Fruit fly (Drosophila melanogaster) whole organism, embryonic: ENCODE data around the gene Fst.

Experiments used
- B-H1 ChIP-seq: fragments of 200-800 bp; sonication (Bioruptor generic); IDR thresholded peaks from 3 replicates; pipeline ENCODE4 v1.3.6; 2022; ENCODE audit warnings: missing biosample characterization, missing genetic modification characterization
- CG12236 ChIP-seq: fragments of 200-800 bp; sonication (Bioruptor generic); optimal IDR thresholded peaks from 2 replicates; lab custom pipeline; 2016; ENCODE audit warnings: missing biosample characterization, missing genetic modification characterization
- CG15601 ChIP-seq: fragments of 200-800 bp; sonication (Bioruptor generic); optimal IDR thresholded peaks from 3 replicates; lab custom pipeline; 2019; ENCODE audit warnings: missing biosample characterization, mild to moderate bottlenecking, missing genetic modification characterization, moderate library complexity
- CG18011 ChIP-seq: fragments of 200-800 bp; sonication (Bioruptor generic); optimal IDR thresholded peaks from 2 replicates; lab custom pipeline; 2017; ENCODE audit warnings: missing biosample characterization, missing genetic modification characterization, mild to moderate bottlenecking, moderate library complexity, missing genotype
- CG18476 ChIP-seq: fragments of 200-800 bp; sonication (Bioruptor generic); optimal IDR thresholded peaks from 2 replicates; lab custom pipeline; 2016; ENCODE audit warnings: missing biosample characterization, mild to moderate bottlenecking, missing genetic modification characterization
- CG6654 ChIP-seq: fragments of 200-800 bp; sonication (Bioruptor generic); optimal IDR thresholded peaks from 2 replicates; lab custom pipeline; 2017; ENCODE audit warnings: missing biosample characterization, mild to moderate bottlenecking, missing genetic modification characterization
- CG7839 ChIP-seq: fragments of 200-800 bp; sonication (Bioruptor generic); optimal IDR thresholded peaks from 3 replicates; lab custom pipeline; 2018; ENCODE audit warnings: missing biosample characterization, mild to moderate bottlenecking, missing genetic modification characterization, moderate library complexity
- CG8359 ChIP-seq: fragments of 200-800 bp; sonication (Bioruptor generic); optimal IDR thresholded peaks from 2 replicates; lab custom pipeline; 2017; ENCODE audit warnings: missing biosample characterization, mild to moderate bottlenecking, missing genetic modification characterization, borderline replicate concordance
- CG9727 ChIP-seq: fragments of 200-800 bp; sonication (Bioruptor generic); optimal IDR thresholded peaks from 3 replicates; lab custom pipeline; 2017; ENCODE audit warnings: missing biosample characterization, mild to moderate bottlenecking, missing genetic modification characterization
- CG9797 ChIP-seq: fragments of 200-800 bp; sonication (Bioruptor generic); optimal IDR thresholded peaks from 3 replicates; lab custom pipeline; 2018; ENCODE audit warnings: missing biosample characterization, mild to moderate bottlenecking, missing genetic modification characterization
- CG9932 ChIP-seq: fragments of 200-800 bp; sonication (Bioruptor generic); IDR thresholded peaks from 2 replicates; pipeline ENCODE4 v1.3.6; 2022; ENCODE audit warnings: missing biosample characterization, missing genetic modification characterization
- Chrac-16 ChIP-seq: fragments of 200-800 bp; sonication (Bioruptor generic); optimal IDR thresholded peaks from 3 replicates; lab custom pipeline; 2016; ENCODE audit warnings: missing biosample characterization, missing genetic modification characterization
- CoRest ChIP-seq: fragments of 200-800 bp; sonication (Bioruptor generic); optimal IDR thresholded peaks from 3 replicates; lab custom pipeline; 2018; ENCODE audit warnings: missing biosample characterization, mild to moderate bottlenecking, missing genetic modification characterization, moderate library complexity
- D19B ChIP-seq: fragments of 200-800 bp; sonication (Bioruptor generic); optimal IDR thresholded peaks from 2 replicates; lab custom pipeline; 2017; ENCODE audit warnings: missing biosample characterization, mild to moderate bottlenecking, missing genetic modification characterization
- Dbx ChIP-seq: fragments of 200-800 bp; sonication (Bioruptor generic); IDR thresholded peaks from 3 replicates; pipeline ENCODE4 v1.3.6; 2022; ENCODE audit warnings: missing biosample characterization, missing genetic modification characterization
- Doc2 ChIP-seq: fragments of 200-800 bp; sonication (Bioruptor generic); IDR thresholded peaks from 2 replicates; pipeline ENCODE4 v1.3.6; 2022; ENCODE audit warnings: missing biosample characterization, missing genetic modification characterization
- ERR ChIP-seq: fragments of 200-800 bp; sonication (Bioruptor generic); optimal IDR thresholded peaks from 2 replicates; lab custom pipeline; 2016; ENCODE audit warnings: missing biosample characterization, missing genetic modification characterization
- Ets65A ChIP-seq: fragments of 200-800 bp; sonication (Bioruptor generic); peaks from one replicate; lab custom pipeline; 2016; ENCODE audit warnings: missing biosample characterization, missing genetic modification characterization
- HLH3B ChIP-seq: fragments of 200-800 bp; sonication (Bioruptor generic); IDR thresholded peaks from 2 replicates; pipeline ENCODE4 v1.3.6; 2022; ENCODE audit warnings: missing biosample characterization, missing genetic modification characterization
- Hmx ChIP-seq: fragments of 200-800 bp; sonication (Bioruptor generic); optimal IDR thresholded peaks from 2 replicates; lab custom pipeline; 2016; ENCODE audit warnings: missing biosample characterization, missing genetic modification characterization
- Hr78 ChIP-seq, 2 experiments: fragments of 200-800 bp in 1 of 2; fragments of >200 bp in 1 of 2; sonication (Bioruptor generic) in 1 of 2; optimal IDR thresholded peaks; 2 replicates each; lab custom pipeline; 2017 to 2019; ENCODE audit warnings: missing biosample characterization in 2 of 2, missing genetic modification characterization in 2 of 2, mild to moderate bottlenecking in 1 of 2, moderate library complexity in 1 of 2
- Mrtf ChIP-seq: fragments of 200-800 bp; sonication (Bioruptor generic); IDR thresholded peaks from 3 replicates; pipeline ENCODE4 v1.3.6; 2022; ENCODE audit warnings: missing biosample characterization, missing genetic modification characterization
- Stat92E ChIP-seq, 3 experiments: fragments of >200 bp in 2 of 3; fragments of 200-800 bp in 1 of 3; sonication (Bioruptor generic) in 1 of 3; optimal IDR thresholded peaks; 2 replicates each; lab custom pipeline; 2017 to 2019; ENCODE audit warnings: missing biosample characterization in 3 of 3, missing genetic modification characterization in 3 of 3, mild to moderate bottlenecking in 1 of 3, moderate library complexity in 1 of 3
- TFAM ChIP-seq: fragments of 200-800 bp; sonication (Bioruptor generic); optimal IDR thresholded peaks from 2 replicates; lab custom pipeline; 2017; ENCODE audit warnings: missing biosample characterization, missing genetic modification characterization, inconsistent platforms
- Vsx1 ChIP-seq: fragments of 200-800 bp; sonication (Bioruptor generic); optimal IDR thresholded peaks from 2 replicates; lab custom pipeline; 2017; ENCODE audit warnings: missing biosample characterization, mild to moderate bottlenecking, missing genetic modification characterization, missing genetic modification reagents
- aop ChIP-seq: fragments of 200-800 bp; sonication (Bioruptor generic); IDR thresholded peaks from 2 replicates; pipeline ENCODE4 v1.3.6; 2022; ENCODE audit warnings: missing biosample characterization, missing genetic modification characterization
- bigmax ChIP-seq: fragments of 200-800 bp; sonication (Bioruptor generic); optimal IDR thresholded peaks from 2 replicates; lab custom pipeline; 2018; ENCODE audit warnings: missing biosample characterization, mild to moderate bottlenecking, missing genetic modification characterization
- bsh ChIP-seq, 2 experiments: fragments of 200-800 bp; sonication (Bioruptor generic); optimal IDR thresholded peaks; 2 replicates each; lab custom pipeline; 2017 to 2018; ENCODE audit warnings: mild to moderate bottlenecking in 2 of 2, missing biosample characterization in 2 of 2, missing genetic modification characterization in 2 of 2, moderate library complexity in 1 of 2
- cas ChIP-seq: fragments of 200-800 bp; sonication (Bioruptor generic); IDR thresholded peaks from 2 replicates; pipeline ENCODE4 v1.3.6; 2022; ENCODE audit warnings: missing biosample characterization, missing genetic modification characterization
- caup ChIP-seq: fragments of 200-800 bp; sonication (Bioruptor generic); optimal IDR thresholded peaks from 3 replicates; lab custom pipeline; 2017; ENCODE audit warnings: missing biosample characterization, mild to moderate bottlenecking, missing genetic modification characterization, moderate library complexity; ENCODE audit not compliant: severe bottlenecking
- chm ChIP-seq: fragments of 200-800 bp; sonication (Bioruptor generic); IDR thresholded peaks from 2 replicates; pipeline ENCODE4 v1.3.6; 2022; ENCODE audit warnings: missing biosample characterization, missing genetic modification characterization
- crol ChIP-seq: fragments of 200-800 bp; sonication (Bioruptor generic); IDR thresholded peaks from 2 replicates; pipeline ENCODE4 v1.3.6; 2022; ENCODE audit warnings: missing biosample characterization, missing genetic modification characterization
- dan ChIP-seq: fragments of 200-800 bp; sonication (Bioruptor generic); IDR thresholded peaks from 2 replicates; pipeline ENCODE4 v1.3.6; 2022; ENCODE audit warnings: missing biosample characterization, missing genetic modification characterization
- exex ChIP-seq: fragments of 200-800 bp; sonication (Bioruptor generic); optimal IDR thresholded peaks from 4 replicates; lab custom pipeline; 2018; ENCODE audit warnings: missing biosample characterization, mild to moderate bottlenecking, missing genetic modification characterization, moderate library complexity
- eyg ChIP-seq: fragments of 200-800 bp; sonication (Bioruptor generic); optimal IDR thresholded peaks from 3 replicates; lab custom pipeline; 2016; ENCODE audit warnings: missing biosample characterization, missing genetic modification characterization
- fru ChIP-seq: fragments of >200 bp; optimal IDR thresholded peaks from 2 replicates; lab custom pipeline; 2017
- gce ChIP-seq: fragments of 200-800 bp; sonication (Bioruptor generic); IDR thresholded peaks from 3 replicates; pipeline ENCODE4 v1.3.6; 2022; ENCODE audit warnings: missing biosample characterization, missing genetic modification characterization
- grau ChIP-seq: fragments of 200-800 bp; optimal IDR thresholded peaks from 3 replicates; lab custom pipeline; 2019; ENCODE audit warnings: missing biosample characterization, mild to moderate bottlenecking, missing genetic modification characterization, moderate library complexity
- gsb-n ChIP-seq: fragments of 200-800 bp; sonication (Bioruptor generic); optimal IDR thresholded peaks from 3 replicates; lab custom pipeline; 2018; ENCODE audit warnings: missing biosample characterization, mild to moderate bottlenecking, missing genetic modification characterization
- inv ChIP-seq: fragments of 200-800 bp; sonication (Bioruptor generic); IDR thresholded peaks from 2 replicates; pipeline ENCODE4 v1.3.6; 2022; ENCODE audit warnings: missing biosample characterization, missing genetic modification characterization; ENCODE audit not compliant: partially characterized antibody
- kah ChIP-seq: fragments of 200-800 bp; sonication (Bioruptor generic); optimal IDR thresholded peaks from 2 replicates; lab custom pipeline; 2018; ENCODE audit warnings: missing biosample characterization, mild to moderate bottlenecking, missing genetic modification characterization
- nerfin-1 ChIP-seq: fragments of 200-800 bp; sonication (Bioruptor generic); optimal IDR thresholded peaks from 3 replicates; lab custom pipeline; 2019; ENCODE audit warnings: missing biosample characterization, mild to moderate bottlenecking, missing genetic modification characterization, moderate library complexity
- org-1 ChIP-seq: fragments of 200-800 bp; sonication (Bioruptor generic); optimal IDR thresholded peaks from 2 replicates; lab custom pipeline; 2017; ENCODE audit warnings: missing biosample characterization, missing genetic modification characterization
- pho ChIP-seq: fragments of 200-800 bp; sonication (Bioruptor generic); optimal IDR thresholded peaks from 2 replicates; lab custom pipeline; 2016; ENCODE audit warnings: missing biosample characterization, missing genetic modification characterization
- ranshi ChIP-seq: fragments of 200-800 bp; sonication (Bioruptor generic); IDR thresholded peaks from 2 replicates; pipeline ENCODE4 v1.3.6; 2022; ENCODE audit warnings: missing biosample characterization, missing genetic modification characterization
- repo ChIP-seq: fragments of 200-800 bp; sonication (Bioruptor generic); optimal IDR thresholded peaks from 2 replicates; lab custom pipeline; 2016; ENCODE audit warnings: missing biosample characterization, missing genetic modification characterization
- rib ChIP-seq: fragments of 200-800 bp; sonication (Bioruptor generic); IDR thresholded peaks from 2 replicates; pipeline ENCODE4 v1.3.6; 2022; ENCODE audit warnings: missing biosample characterization, missing genetic modification characterization
- slp2 ChIP-seq: fragments of 200-800 bp; sonication (Bioruptor generic); optimal IDR thresholded peaks from 2 replicates; lab custom pipeline; 2016; ENCODE audit warnings: missing biosample characterization, missing genetic modification characterization
- ssp ChIP-seq: fragments of 200-800 bp; sonication (Bioruptor generic); IDR thresholded peaks from 2 replicates; pipeline ENCODE4 v1.3.6; 2022; ENCODE audit warnings: missing biosample characterization, missing genetic modification characterization
- trh ChIP-seq: fragments of 200-800 bp; sonication (Bioruptor generic); optimal IDR thresholded peaks from 2 replicates; lab custom pipeline; 2016; ENCODE audit warnings: missing biosample characterization, missing genetic modification characterization
- vnd ChIP-seq: fragments of 200-800 bp; sonication (Bioruptor generic); IDR thresholded peaks from 3 replicates; pipeline ENCODE4 v1.3.6; 2022; ENCODE audit warnings: missing biosample characterization, missing genetic modification characterization; ENCODE audit not compliant: partially characterized antibody

Gene Fst

dm6 chr3R:9613124-9613523, 32.8 kb downstream of the Fst start (continued):
- no peak for TF ChIP-seq chm
- peak; percentile 12 for TF ChIP-seq slp2 (GFP tag; lab: Kevin White, UChicago)
- TF ChIP-seq inv (GFP tag; lab: Robert Waterston, UW) = no peak
- TF ChIP-seq caup (GFP tag; lab: Kevin White, UChicago) = peak; percentile 62
- peak; percentile 26 for TF ChIP-seq Vsx1 (GFP tag; lab: Kevin White, UChicago)
- TF ChIP-seq bigmax (GFP tag; lab: Kevin White, UChicago) = no peak
- TF ChIP-seq fru (lab: Kevin White, UChicago) = no peak
- no peak for TF ChIP-seq repo (GFP tag; lab: Kevin White, UChicago)
- no peak for TF ChIP-seq vnd (GFP tag; lab: Robert Waterston, UW)
- peak; percentile 51 for TF ChIP-seq CG9932 (GFP tag; lab: Robert Waterston, UW)
- TF ChIP-seq HLH3B = peak; percentile 70
- TF ChIP-seq CG15601 (tag; lab: Kevin White, UChicago) = no peak
- no peak for TF ChIP-seq Hr78 (GFP tag; optimal IDR thresholded peaks at IDR 0.05; lab: Kevin White, UChicago)
- TF ChIP-seq Chrac-16 (GFP tag; lab: Kevin White, UChicago) = peak; percentile 47
- TF ChIP-seq D19B = peak; percentile 32
- peak; percentile 59 for TF ChIP-seq CG18476 (GFP tag; lab: Kevin White, UChicago)
- TF ChIP-seq CG8359 (GFP tag; lab: Kevin White, UChicago) = no peak
- TF ChIP-seq exex (tag; lab: Kevin White, UChicago) = no peak
- no peak for TF ChIP-seq gce (GFP tag; lab: Robert Waterston, UW)
- TF ChIP-seq Stat92E (GFP tag; optimal IDR thresholded peaks at IDR 0.05; lab: Kevin White, UChicago) = no peak
- TF ChIP-seq CG6654 (GFP tag; lab: Kevin White, UChicago) = peak; percentile 33
- peak; percentile 13 for TF ChIP-seq nerfin-1
- no peak for TF ChIP-seq CG18011 (GFP tag; lab: Kevin White, UChicago)
- TF ChIP-seq eyg (GFP tag; lab: Kevin White, UChicago) = peak; percentile 43
- TF ChIP-seq ERR (GFP tag; lab: Kevin White, UChicago) = peak; percentile 24
- TF ChIP-seq grau = peak; percentile 40
- TF ChIP-seq CG12236 (GFP tag; lab: Kevin White, UChicago) = peak; percentile 39
- peak; percentile 55 for TF ChIP-seq CG9727 (GFP tag; lab: Kevin White, UChicago)
- TF ChIP-seq Ets65A (GFP tag; lab: Kevin White, UChicago) = peak; percentile 91
- no peak for TF ChIP-seq kah (GFP tag; lab: Kevin White, UChicago)
- no peak; the same call in 1 of the 2 replicates for TF ChIP-seq Doc2 (GFP tag; lab: Robert Waterston, UW)
- TF ChIP-seq Dbx (GFP tag; lab: Robert Waterston, UW) = peak; percentile 58; the same call in 1 of the 3 replicates
- TF ChIP-seq cas (GFP tag; lab: Robert Waterston, UW) = no peak
- peak; percentile 68; the same call in 1 of the 2 replicates for TF ChIP-seq ranshi (GFP tag; lab: Robert Waterston, UW)
- peak; percentile 69 for TF ChIP-seq CG7839 (tag; lab: Kevin White, UChicago)
- no peak for TF ChIP-seq Hmx
- no peak for TF ChIP-seq rib (GFP tag; lab: Robert Waterston, UW)
- TF ChIP-seq Mrtf (GFP tag; lab: Robert Waterston, UW) = no peak; the same call in 2 of the 3 replicates
- peak; percentile 52; the same call in 2 of the 3 replicates for TF ChIP-seq B-H1 (GFP tag; lab: Robert Waterston, UW)
- peak; percentile 53 for TF ChIP-seq org-1 (GFP tag; lab: Kevin White, UChicago)
- TF ChIP-seq CG9797 (GFP tag; lab: Kevin White, UChicago) = no peak
- no peak for TF ChIP-seq aop (GFP tag; lab: Robert Waterston, UW)
- peak; percentile 28 for TF ChIP-seq CoRest (tag; lab: Kevin White, UChicago)
- TF ChIP-seq crol (GFP tag; lab: Robert Waterston, UW) = no peak
- TF ChIP-seq TFAM (GFP tag; lab: Kevin White, UChicago) = no peak
- TF ChIP-seq bsh (GFP tag; optimal IDR thresholded peaks at IDR 0.05; lab: Kevin White, UChicago) = peak; percentile 6 to 57
- no peak for TF ChIP-seq trh (GFP tag; lab: Kevin White, UChicago)
- no peak for TF ChIP-seq dan (GFP tag; lab: Robert Waterston, UW)
- TF ChIP-seq ssp (GFP tag; lab: Robert Waterston, UW) = peak; percentile 54
- TF ChIP-seq pho = peak; percentile 47
- no peak for TF ChIP-seq gsb-n (tag; lab: Kevin White, UChicago)
